Worm (Caenorhabditis elegans): ENCODE data around the gene prp-40.

prp-40 gene

DNA sequence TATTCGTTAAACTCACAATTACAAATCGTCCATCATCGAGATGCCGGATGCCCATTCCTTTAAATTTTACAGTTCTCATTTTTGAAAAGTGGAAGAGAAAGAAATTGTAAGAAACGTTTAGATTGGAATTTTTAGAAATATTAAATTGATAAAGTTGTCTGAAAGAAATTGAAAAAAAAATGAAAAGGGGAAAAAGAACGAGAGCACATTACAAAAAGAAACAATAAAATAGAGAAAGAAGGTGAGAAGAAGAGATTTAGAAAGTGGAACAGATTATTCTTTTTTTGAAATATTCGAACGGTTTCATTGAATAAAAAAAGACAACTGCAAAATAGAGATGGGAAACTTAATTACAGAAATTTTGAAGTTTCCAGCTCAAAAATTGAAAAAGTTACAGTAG is 39.3 kb downstream of the prp-40 start, which contains the start of gene C48B4.8:
Gene C48B4.8, minus strand, starts transcription at position 101 of the 400 bp plus-strand sequence.
- TF ChIP-seq aha-1 (tag) (no peak), T20F7.1 (GFP tag; optimal IDR thresholded peaks at IDR 0.05) (no peak), lin-38 (GFP tag; IDR thresholded peaks at IDR 0.05) (no peak), attf-4 (tag; optimal IDR thresholded peaks at IDR 0.05) (no peak), nhr-102 (tag; optimal IDR thresholded peaks at IDR 0.05) (no peak), zip-11 (GFP tag; IDR thresholded peaks at IDR 0.05) (no peak), spr-3 (GFP tag; optimal IDR thresholded peaks at IDR 0.05) (no peak), fkh-10 (GFP tag; optimal IDR thresholded peaks at IDR 0.05) (no peak), lin-29 (GFP tag; IDR thresholded peaks at IDR 0.05) (no peak), ces-1 (GFP tag; optimal IDR thresholded peaks at IDR 0.05) (no peak), ztf-7 (tag; optimal IDR thresholded peaks at IDR 0.05) (no peak), ceh-44 (GFP tag; IDR thresholded peaks at IDR 0.05) (no peak), aly-2 (tag; optimal IDR thresholded peaks at IDR 0.05) (no peak), spr-1 (tag; optimal IDR thresholded peaks at IDR 0.05) (no peak), daf-12 (tag; optimal IDR thresholded peaks at IDR 0.05) (no peak), hlh-11 (tag; optimal IDR thresholded peaks at IDR 0.05) (no peak), dpl-1 (GFP tag; optimal IDR thresholded peaks at IDR 0.05) (no peak), vab-7 (GFP tag; IDR thresholded peaks at IDR 0.05) (no peak)

DNA sequence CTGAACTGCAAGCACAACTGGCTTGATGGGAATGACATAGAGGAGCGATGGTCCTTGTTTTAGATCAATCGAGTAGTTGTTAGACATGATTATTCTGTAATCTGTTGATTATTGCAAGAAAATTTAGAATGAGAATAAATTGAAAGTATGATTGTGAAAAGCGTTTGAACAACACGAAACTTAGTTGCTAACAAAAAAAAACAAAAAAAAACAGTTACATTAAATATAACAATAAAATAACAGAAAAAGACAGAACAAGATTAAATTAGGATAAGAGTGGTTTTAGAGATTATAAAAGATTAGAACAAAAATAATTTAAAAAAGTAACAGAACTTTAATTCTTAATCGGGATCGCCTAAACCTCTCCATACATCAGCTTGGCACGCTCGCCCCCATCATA is 41.4 kb downstream of the prp-40 start, which contains the start of gene C48B4.9:
Gene C48B4.9, minus strand, starts transcription at position 101 of the 400 bp plus-strand sequence.
- TF ChIP-seq mdt-29 (GFP tag; IDR thresholded peaks at IDR 0.05) (no peak), lir-3 (tag; optimal IDR thresholded peaks at IDR 0.05) (no peak), zip-11 (GFP tag; IDR thresholded peaks at IDR 0.05) (no peak), lin-15B (tag; optimal IDR thresholded peaks at IDR 0.05) (no peak), vab-7 (GFP tag; IDR thresholded peaks at IDR 0.05) (no peak), tra-1 (GFP tag; IDR thresholded peaks at IDR 0.05) (no peak), pha-4 (GFP tag; IDR thresholded peaks at IDR 0.05) (no peak), pha-4 (tag; optimal IDR thresholded peaks at IDR 0.05) (no peak), lin-39 (tag; optimal IDR thresholded peaks at IDR 0.05) (no peak), madf-9 (GFP tag; conservative IDR thresholded peaks at IDR 0.05) (no peak), ceh-28 (tag; optimal IDR thresholded peaks at IDR 0.05) (no peak), nhr-48 (tag; optimal IDR thresholded peaks at IDR 0.05) (no peak), daf-8 (GFP tag; IDR thresholded peaks at IDR 0.05) (no peak), hlh-11 (tag; optimal IDR thresholded peaks at IDR 0.05) (no peak), zfp-2 (tag; optimal IDR thresholded peaks at IDR 0.05) (no peak), ZK546.5 (tag; optimal IDR thresholded peaks at IDR 0.05) (no peak), rbr-2 (tag; optimal IDR thresholded peaks at IDR 0.05) (no peak), ctbp-1 (GFP tag; IDR thresholded peaks at IDR 0.05) (no peak), Y5F2A.4 (GFP tag; optimal IDR thresholded peaks at IDR 0.05) (no peak), lim-7 (GFP tag; IDR thresholded peaks at IDR 0.05) (no peak), nhr-28 (tag; optimal IDR thresholded peaks at IDR 0.05) (no peak)

DNA sequence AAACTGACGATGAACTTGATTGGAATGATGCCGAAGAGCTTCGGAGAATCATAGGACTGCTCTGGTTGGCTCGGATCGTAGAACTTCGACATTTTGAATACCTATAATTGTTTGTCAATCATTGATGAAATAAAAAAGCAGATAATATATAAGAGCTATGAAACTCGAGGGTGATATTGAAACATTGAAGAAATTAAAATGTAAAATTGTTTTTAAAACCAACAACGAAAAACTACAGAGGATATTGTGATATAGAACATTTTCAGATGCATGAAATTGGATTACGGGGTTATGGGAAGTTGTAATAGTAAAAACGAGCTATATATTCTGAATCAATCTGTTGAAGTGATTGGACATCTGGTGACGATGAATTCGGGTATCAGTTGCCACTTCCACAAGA is 42.5 kb downstream of the prp-40 start, which contains the start of gene C48B4.10:
Gene C48B4.10, minus strand, starts transcription at position 101 of the 400 bp plus-strand sequence.
- TF ChIP-seq skn-1 (tag; optimal IDR thresholded peaks at IDR 0.05) (no peak), Y5F2A.4 (GFP tag; optimal IDR thresholded peaks at IDR 0.05) (no peak), nhr-48 (tag; optimal IDR thresholded peaks at IDR 0.05) (no peak)

DNA sequence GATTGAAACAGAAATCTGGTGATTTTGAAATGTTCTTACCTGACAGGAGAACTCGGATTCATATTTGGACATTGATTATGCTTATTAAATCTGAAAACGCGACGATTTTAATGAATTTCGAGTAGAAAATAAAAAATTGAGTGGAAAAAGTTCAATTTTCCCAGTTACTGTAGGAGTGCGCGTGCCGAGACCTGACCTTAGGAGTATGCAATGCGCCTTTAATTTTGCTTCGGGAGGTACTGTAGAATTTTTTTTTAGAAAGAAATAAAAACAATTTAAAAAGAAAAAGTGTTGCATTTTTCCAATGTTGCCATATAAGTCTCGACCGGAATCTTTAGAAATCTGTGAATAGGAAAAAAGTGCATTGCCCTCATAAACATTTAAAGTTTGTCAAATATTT is 44.1 kb downstream of the prp-40 start, which contains the start of gene C48B4.11:
Gene C48B4.11, minus strand, starts transcription at position 143 of the 400 bp plus-strand sequence.
- no peak for TF ChIP-seq dmd-9 (GFP tag; IDR thresholded peaks at IDR 0.05)
- no peak for TF ChIP-seq R02D3.7 (tag; optimal IDR thresholded peaks at IDR 0.05)
- no peak for TF ChIP-seq hmg-1.1 (GFP tag; IDR thresholded peaks at IDR 0.05)
- no peak for TF ChIP-seq D1046.2 (GFP tag; IDR thresholded peaks at IDR 0.05)
- no peak for TF ChIP-seq dpl-1 (GFP tag; optimal IDR thresholded peaks at IDR 0.05)
- TF ChIP-seq F10B5.3 (tag; optimal IDR thresholded peaks at IDR 0.05), result no peak
- TF ChIP-seq ceh-32 (tag; optimal IDR thresholded peaks at IDR 0.05; ENCODE audit: poor library complexity), result no peak
- no peak for TF ChIP-seq tra-1 (GFP tag; IDR thresholded peaks at IDR 0.05)
- no peak for TF ChIP-seq dve-1 (tag; optimal IDR thresholded peaks at IDR 0.05; ENCODE audit: insufficient read depth)
- no peak for TF ChIP-seq ces-1 (GFP tag; optimal IDR thresholded peaks at IDR 0.05)
- TF ChIP-seq T20F7.1 (GFP tag; optimal IDR thresholded peaks at IDR 0.05), result no peak
- no peak for TF ChIP-seq hlh-30 (tag; optimal IDR thresholded peaks at IDR 0.05; ENCODE audit: insufficient read depth)
